Fruit fly (Drosophila melanogaster) whole organism, prepupa: ENCODE measurements around the gene CG10809.

Experiments
- Blimp-1 ChIP-seq: fragments of 200-800 bp; sonication (Bioruptor generic); optimal IDR thresholded peaks from 3 replicates; lab custom pipeline; 2017; ENCODE audit warnings: missing biosample characterization, missing genetic modification characterization, mild to moderate bottlenecking, moderate library complexity, missing genetic modification reagents
- CG10631 ChIP-seq: fragments of 200-800 bp; sonication (Bioruptor generic); optimal IDR thresholded peaks from 2 replicates; lab custom pipeline; 2016; ENCODE audit warnings: missing biosample characterization, missing genetic modification characterization
- CG10669 ChIP-seq: fragments of 200-800 bp; sonication (Bioruptor generic); optimal IDR thresholded peaks from 3 replicates; lab custom pipeline; 2018; ENCODE audit warnings: missing biosample characterization, mild to moderate bottlenecking, missing genetic modification characterization, moderate library complexity
- CG11294 ChIP-seq: fragments of 200-800 bp; sonication (Bioruptor generic); IDR thresholded peaks from 2 replicates; pipeline ENCODE4 v1.3.6; 2022; ENCODE audit warnings: missing biosample characterization, missing genetic modification characterization
- CG11762 ChIP-seq: fragments of 200-800 bp; sonication (Bioruptor generic); optimal IDR thresholded peaks from 3 replicates; lab custom pipeline; 2016; ENCODE audit warnings: missing biosample characterization, missing genetic modification characterization; ENCODE audit not compliant: insufficient read depth
- CG11902 ChIP-seq: fragments of 200-800 bp; sonication (Bioruptor generic); optimal IDR thresholded peaks from 3 replicates; lab custom pipeline; 2016; ENCODE audit warnings: missing biosample characterization, missing genetic modification characterization
- CG15336 ChIP-seq: fragments of 200-800 bp; sonication (Bioruptor generic); IDR thresholded peaks from 2 replicates; pipeline ENCODE4 v1.3.6; 2022; ENCODE audit warnings: missing biosample characterization, missing genetic modification characterization
- CG1621 ChIP-seq: fragments of 200-800 bp; sonication (Bioruptor generic); optimal IDR thresholded peaks from 3 replicates; lab custom pipeline; 2018; ENCODE audit warnings: missing biosample characterization, mild to moderate bottlenecking, missing genetic modification characterization
- CG3032 ChIP-seq: fragments of 200-800 bp; optimal IDR thresholded peaks from 2 replicates; lab custom pipeline; 2019; ENCODE audit warnings: missing biosample characterization, mild to moderate bottlenecking, missing genetic modification characterization, moderate library complexity
- CG31627 ChIP-seq: fragments of 200-800 bp; sonication (Bioruptor generic); optimal IDR thresholded peaks from 3 replicates; lab custom pipeline; 2016; ENCODE audit warnings: missing biosample characterization, missing genetic modification characterization
- CG32006 ChIP-seq: fragments of 200-800 bp; sonication (Bioruptor generic); optimal IDR thresholded peaks from 3 replicates; lab custom pipeline; 2017; ENCODE audit warnings: missing biosample characterization, mild to moderate bottlenecking, missing genetic modification characterization
- CG34406 ChIP-seq: fragments of 200-800 bp; sonication (Bioruptor generic); optimal IDR thresholded peaks from 3 replicates; lab custom pipeline; 2016; ENCODE audit warnings: missing biosample characterization, missing genetic modification characterization
- CG3919 ChIP-seq: fragments of 200-800 bp; sonication (Bioruptor generic); optimal IDR thresholded peaks from 3 replicates; lab custom pipeline; 2016; ENCODE audit warnings: missing biosample characterization, missing genetic modification characterization
- CG4318 ChIP-seq: fragments of 200-800 bp; sonication (Bioruptor generic); optimal IDR thresholded peaks from 3 replicates; lab custom pipeline; 2017; ENCODE audit warnings: missing biosample characterization, mild to moderate bottlenecking, missing genetic modification characterization
- CG6163 ChIP-seq: fragments of 200-800 bp; sonication (Bioruptor generic); IDR thresholded peaks from 3 replicates; pipeline ENCODE4 v1.3.6; 2022; ENCODE audit warnings: missing biosample characterization, missing genetic modification characterization
- CG6276 ChIP-seq: fragments of 200-800 bp; sonication (Bioruptor generic); optimal IDR thresholded peaks from 2 replicates; lab custom pipeline; 2017; ENCODE audit warnings: missing biosample characterization, mild to moderate bottlenecking, missing genetic modification characterization
- CG6792 ChIP-seq: fragments of 200-800 bp; sonication (Bioruptor generic); optimal IDR thresholded peaks from 3 replicates; lab custom pipeline; 2016; ENCODE audit warnings: missing biosample characterization, missing genetic modification characterization
- CG6808 ChIP-seq: fragments of 200-800 bp; sonication (Bioruptor generic); optimal IDR thresholded peaks from 3 replicates; lab custom pipeline; 2017; ENCODE audit warnings: missing biosample characterization, missing genetic modification characterization, mild to moderate bottlenecking, moderate library complexity, missing genetic modification reagents
- CG7368 ChIP-seq: fragments of 200-800 bp; sonication (Bioruptor generic); optimal IDR thresholded peaks from 3 replicates; lab custom pipeline; 2016; ENCODE audit warnings: missing biosample characterization, missing genetic modification characterization
- CG8119 ChIP-seq: fragments of 200-800 bp; sonication (Bioruptor generic); IDR thresholded peaks from 3 replicates; pipeline ENCODE4 v1.3.6; 2022; ENCODE audit warnings: missing biosample characterization, missing genetic modification characterization
- CG8319 ChIP-seq: fragments of 200-800 bp; sonication (Bioruptor generic); optimal IDR thresholded peaks from 3 replicates; lab custom pipeline; 2016; ENCODE audit warnings: missing biosample characterization, missing genetic modification characterization
- CG8632 ChIP-seq: fragments of 200-800 bp; sonication (Bioruptor generic); optimal IDR thresholded peaks from 3 replicates; lab custom pipeline; 2016; ENCODE audit warnings: missing biosample characterization, missing genetic modification characterization
- CG9139 ChIP-seq: fragments of 200-800 bp; sonication (Bioruptor generic); optimal IDR thresholded peaks from 3 replicates; lab custom pipeline; 2017; ENCODE audit warnings: missing biosample characterization, mild to moderate bottlenecking, missing genetic modification characterization
- Eip75B ChIP-seq: fragments of 200-800 bp; sonication (Bioruptor generic); optimal IDR thresholded peaks from 3 replicates; lab custom pipeline; 2016; ENCODE audit warnings: missing biosample characterization, missing genetic modification characterization
- Eip93F ChIP-seq: fragments of 200-800 bp; sonication (Bioruptor generic); optimal IDR thresholded peaks from 2 replicates; lab custom pipeline; 2016; ENCODE audit warnings: missing biosample characterization, mild to moderate bottlenecking, missing genetic modification characterization
- Ets21C ChIP-seq: fragments of 200-800 bp; sonication (Bioruptor generic); optimal IDR thresholded peaks from 3 replicates; lab custom pipeline; 2016; ENCODE audit warnings: missing biosample characterization, missing genetic modification characterization
- Ets96B ChIP-seq: fragments of 200-800 bp; optimal IDR thresholded peaks from 2 replicates; lab custom pipeline; 2019; ENCODE audit warnings: missing biosample characterization, mild to moderate bottlenecking, missing genetic modification characterization, moderate library complexity
- Hr39 ChIP-seq: fragments of 200-800 bp; sonication (Bioruptor generic); optimal IDR thresholded peaks from 2 replicates; lab custom pipeline; 2016; ENCODE audit warnings: missing biosample characterization, missing genetic modification characterization
- Hr4 ChIP-seq: fragments of 200-800 bp; sonication (Bioruptor generic); optimal IDR thresholded peaks from 3 replicates; lab custom pipeline; 2016; ENCODE audit warnings: missing biosample characterization, missing genetic modification characterization
- Met ChIP-seq: fragments of 200-800 bp; sonication (Bioruptor generic); optimal IDR thresholded peaks from 3 replicates; lab custom pipeline; 2016; ENCODE audit warnings: missing biosample characterization, missing genetic modification characterization
- OdsH ChIP-seq: fragments of 200-800 bp; sonication (Bioruptor generic); optimal IDR thresholded peaks from 3 replicates; lab custom pipeline; 2016; ENCODE audit warnings: missing biosample characterization, missing genetic modification characterization
- Smox ChIP-seq: fragments of 200-800 bp; sonication (Bioruptor generic); optimal IDR thresholded peaks from 3 replicates; lab custom pipeline; 2016; ENCODE audit warnings: missing biosample characterization, missing genetic modification characterization
- Sox102F ChIP-seq: fragments of 200-800 bp; sonication (Bioruptor generic); optimal IDR thresholded peaks from 2 replicates; lab custom pipeline; 2016; ENCODE audit warnings: missing biosample characterization, mild to moderate bottlenecking, missing genetic modification characterization
- Sox14 ChIP-seq: fragments of 200-800 bp; sonication (Bioruptor generic); optimal IDR thresholded peaks from 3 replicates; lab custom pipeline; 2016; ENCODE audit warnings: missing biosample characterization, missing genetic modification characterization
- Sox15 ChIP-seq: fragments of 200-800 bp; sonication (Bioruptor generic); optimal IDR thresholded peaks from 3 replicates; lab custom pipeline; 2016; ENCODE audit warnings: missing biosample characterization, missing genetic modification characterization
- achi ChIP-seq: fragments of 200-800 bp; sonication (Bioruptor generic); optimal IDR thresholded peaks from 3 replicates; lab custom pipeline; 2016; ENCODE audit warnings: missing biosample characterization, missing genetic modification characterization
- acj6 ChIP-seq: fragments of 200-800 bp; sonication (Bioruptor generic); optimal IDR thresholded peaks from 3 replicates; lab custom pipeline; 2016; ENCODE audit warnings: missing biosample characterization, missing genetic modification characterization
- cyc ChIP-seq: fragments of 200-800 bp; sonication (Bioruptor generic); optimal IDR thresholded peaks from 3 replicates; lab custom pipeline; 2016; ENCODE audit warnings: missing biosample characterization, missing genetic modification characterization
- dac ChIP-seq: fragments of 200-800 bp; sonication (Bioruptor generic); optimal IDR thresholded peaks from 2 replicates; lab custom pipeline; 2017; ENCODE audit warnings: missing biosample characterization, mild to moderate bottlenecking, missing genetic modification characterization
- dsx ChIP-seq: fragments of 200-800 bp; optimal IDR thresholded peaks from 3 replicates; lab custom pipeline; 2019; ENCODE audit warnings: missing biosample characterization, mild to moderate bottlenecking, missing genetic modification characterization, moderate library complexity; ENCODE audit not compliant: poor library complexity, severe bottlenecking
- eg ChIP-seq: fragments of 200-800 bp; sonication (Bioruptor generic); IDR thresholded peaks from 3 replicates; pipeline ENCODE4 v1.3.6; 2022; ENCODE audit warnings: missing biosample characterization, missing genetic modification characterization
- esn ChIP-seq: fragments of 200-800 bp; sonication (Bioruptor generic); optimal IDR thresholded peaks from 2 replicates; lab custom pipeline; 2016; ENCODE audit warnings: missing biosample characterization, mild to moderate bottlenecking, missing genetic modification characterization, moderate library complexity
- fd59A ChIP-seq: fragments of 200-800 bp; sonication (Bioruptor generic); optimal IDR thresholded peaks from 2 replicates; lab custom pipeline; 2017; ENCODE audit warnings: missing biosample characterization, mild to moderate bottlenecking, missing genetic modification characterization, missing genetic modification reagents
- fd85E ChIP-seq: fragments of 200-800 bp; sonication (Bioruptor generic); optimal IDR thresholded peaks from 3 replicates; lab custom pipeline; 2016; ENCODE audit warnings: missing biosample characterization, missing genetic modification characterization
- fkh ChIP-seq: fragments of 200-800 bp; sonication (Bioruptor generic); optimal IDR thresholded peaks from 3 replicates; lab custom pipeline; 2017; ENCODE audit warnings: missing biosample characterization, mild to moderate bottlenecking, missing genetic modification characterization, moderate library complexity
- lz ChIP-seq: fragments of 200-800 bp; sonication (Bioruptor generic); optimal IDR thresholded peaks from 3 replicates; lab custom pipeline; 2016; ENCODE audit warnings: missing biosample characterization, missing genetic modification characterization
- pdm3 ChIP-seq: fragments of 200-800 bp; sonication (Bioruptor generic); optimal IDR thresholded peaks from 3 replicates; lab custom pipeline; 2016; ENCODE audit warnings: missing biosample characterization, missing genetic modification characterization
- spab ChIP-seq: fragments of 200-800 bp; sonication (Bioruptor generic); optimal IDR thresholded peaks from 2 replicates; lab custom pipeline; 2017; ENCODE audit warnings: missing biosample characterization, mild to moderate bottlenecking, missing genetic modification characterization, missing genetic modification reagents
- ss ChIP-seq, 2 experiments: fragments of 200-800 bp; sonication (Bioruptor generic); optimal IDR thresholded peaks; 2 replicates in 1 of 2; 3 replicates in 1 of 2; lab custom pipeline; 2017 to 2018; ENCODE audit warnings: mild to moderate bottlenecking in 2 of 2, missing biosample characterization in 2 of 2, missing genetic modification characterization in 2 of 2, moderate library complexity in 1 of 2
- svp ChIP-seq: fragments of 200-800 bp; sonication (Bioruptor generic); peaks from one replicate; lab custom pipeline; 2016; ENCODE audit warnings: missing biosample characterization, missing genetic modification characterization
- topi ChIP-seq: fragments of 200-800 bp; sonication (Bioruptor generic); optimal IDR thresholded peaks from 3 replicates; lab custom pipeline; 2016; ENCODE audit warnings: missing biosample characterization, missing genetic modification characterization
- vri ChIP-seq: fragments of 200-800 bp; sonication (Bioruptor generic); optimal IDR thresholded peaks from 3 replicates; lab custom pipeline; 2016; ENCODE audit warnings: missing biosample characterization, mild to moderate bottlenecking, missing genetic modification characterization

CG10809 gene

dm6 chr3L:9851000-9851671, 8.6 kb downstream of the CG10809 start:
- peak; percentile 16 for TF ChIP-seq Met (GFP tag; lab: Kevin White, UChicago)
- TF ChIP-seq CG34406 (GFP tag; lab: Kevin White, UChicago): no peak
- peak; percentile 0 for TF ChIP-seq Ets96B (tag; lab: Kevin White, UChicago)
- TF ChIP-seq CG8632: no peak
- TF ChIP-seq esn: peak; percentile 10
- TF ChIP-seq CG6163 (GFP tag; lab: Robert Waterston, UW): no peak
- no peak for TF ChIP-seq dac (GFP tag; lab: Kevin White, UChicago)
- TF ChIP-seq CG32006: no peak
- peak; percentile 85 for TF ChIP-seq svp
- TF ChIP-seq CG11762 (GFP tag; lab: Kevin White, UChicago): no peak
- no peak for TF ChIP-seq spab
- no peak for TF ChIP-seq CG3919 (GFP tag; lab: Kevin White, UChicago)
- no peak for TF ChIP-seq Sox15
- TF ChIP-seq lz (GFP tag; lab: Kevin White, UChicago): no peak
- TF ChIP-seq CG6792 (GFP tag; lab: Kevin White, UChicago): no peak
- TF ChIP-seq CG6276 (GFP tag; lab: Kevin White, UChicago): no peak
- no peak for TF ChIP-seq CG11294 (GFP tag; lab: Robert Waterston, UW)
- TF ChIP-seq fkh (GFP tag; lab: Kevin White, UChicago): no peak
- no peak for TF ChIP-seq fd85E (GFP tag; lab: Kevin White, UChicago)
- TF ChIP-seq CG8119: no peak
- TF ChIP-seq Ets21C: no peak
- TF ChIP-seq dsx (GFP tag; lab: Kevin White, UChicago): no peak
- no peak for TF ChIP-seq acj6
- TF ChIP-seq CG10669 (GFP tag; lab: Kevin White, UChicago): no peak
- TF ChIP-seq Hr39: no peak
- TF ChIP-seq vri: no peak
- TF ChIP-seq Eip75B (GFP tag; lab: Kevin White, UChicago): no peak
- TF ChIP-seq CG3032 (tag; lab: Kevin White, UChicago): peak; percentile 5
- peak; percentile 19 for TF ChIP-seq pdm3 (GFP tag; lab: Kevin White, UChicago)
- TF ChIP-seq ss (GFP tag; optimal IDR thresholded peaks at IDR 0.05; lab: Kevin White, UChicago): no peak
- TF ChIP-seq CG4318 (GFP tag; lab: Kevin White, UChicago): no peak
- TF ChIP-seq topi (GFP tag; lab: Kevin White, UChicago): peak; percentile 1
- TF ChIP-seq eg (GFP tag; lab: Robert Waterston, UW): no peak
- TF ChIP-seq achi (GFP tag; lab: Kevin White, UChicago): no peak
- TF ChIP-seq CG8319 (GFP tag; lab: Kevin White, UChicago): no peak
- no peak for TF ChIP-seq cyc (GFP tag; lab: Kevin White, UChicago)
- no peak for TF ChIP-seq Sox102F (GFP tag; lab: Kevin White, UChicago)
- no peak for TF ChIP-seq CG15336 (GFP tag; lab: Robert Waterston, UW)
- TF ChIP-seq OdsH (GFP tag; lab: Kevin White, UChicago): peak; percentile 8
- TF ChIP-seq Blimp-1 (GFP tag; lab: Kevin White, UChicago): no peak
- no peak for TF ChIP-seq CG9139 (GFP tag; lab: Kevin White, UChicago)
- TF ChIP-seq Hr4 (GFP tag; lab: Kevin White, UChicago): no peak
- TF ChIP-seq Eip93F (GFP tag; lab: Kevin White, UChicago): no peak
- no peak for TF ChIP-seq CG6808 (GFP tag; lab: Kevin White, UChicago)
- TF ChIP-seq CG1621: no peak
- no peak for TF ChIP-seq fd59A (GFP tag; lab: Kevin White, UChicago)
- no peak for TF ChIP-seq CG11902 (GFP tag; lab: Kevin White, UChicago)
- TF ChIP-seq Smox (GFP tag; lab: Kevin White, UChicago): no peak
- TF ChIP-seq Sox14 (GFP tag; lab: Kevin White, UChicago): peak; percentile 3
- TF ChIP-seq CG7368 (GFP tag; lab: Kevin White, UChicago): no peak
- TF ChIP-seq CG31627 (GFP tag; lab: Kevin White, UChicago): no peak
- TF ChIP-seq CG10631 (GFP tag; lab: Kevin White, UChicago): peak; percentile 25
